Fruit fly (Drosophila melanogaster) whole organism, wandering third instar larva: ENCODE measurements around the gene CG12420.

Experiments
- CrebA ChIP-seq: fragments of 200-800 bp; sonication (Bioruptor generic); optimal IDR thresholded peaks from 2 replicates; lab custom pipeline; 2016; ENCODE audit warnings: missing biosample characterization, mild to moderate bottlenecking, missing genetic modification characterization, borderline replicate concordance
- Hr78 ChIP-seq: fragments of >200 bp; optimal IDR thresholded peaks from 2 replicates; lab custom pipeline; 2017; ENCODE audit warnings: missing biosample characterization, missing genetic modification characterization
- Jra ChIP-seq: sonication (Bioruptor generic); optimal IDR thresholded peaks from 2 replicates; lab custom pipeline; 2016; ENCODE audit warnings: missing biosample characterization, missing genetic modification characterization
- N ChIP-seq: fragments of >200 bp; optimal IDR thresholded peaks from 2 replicates; lab custom pipeline; 2018; ENCODE audit warnings: missing biosample characterization, missing external identifiers, missing genetic modification characterization
- Sp1 ChIP-seq: fragments of 200-800 bp; sonication (Bioruptor generic); optimal IDR thresholded peaks from 3 replicates; lab custom pipeline; 2019; ENCODE audit warnings: missing biosample characterization, mild to moderate bottlenecking, missing genetic modification characterization, moderate library complexity
- foxo ChIP-seq, 2 experiments: fragments of 200-800 bp; sonication (Bioruptor generic); optimal IDR thresholded peaks; 2 replicates in 1 of 2; 3 replicates in 1 of 2; lab custom pipeline; 2016 to 2017; ENCODE audit warnings: missing biosample characterization in 2 of 2, missing genetic modification characterization in 2 of 2
- fru ChIP-seq: fragments of 200-800 bp; sonication (Bioruptor generic); optimal IDR thresholded peaks from 3 replicates; lab custom pipeline; 2016; ENCODE audit warnings: missing biosample characterization, mild to moderate bottlenecking, missing genetic modification characterization
- h ChIP-seq: fragments of 200-800 bp; sonication (Bioruptor generic); optimal IDR thresholded peaks from 3 replicates; lab custom pipeline; 2016; ENCODE audit warnings: missing biosample characterization, mild to moderate bottlenecking, missing genetic modification characterization
- rgr ChIP-seq: fragments of 200-800 bp; sonication (Bioruptor generic); optimal IDR thresholded peaks from 3 replicates; lab custom pipeline; 2016; ENCODE audit warnings: missing biosample characterization, mild to moderate bottlenecking, missing genetic modification characterization
- sv ChIP-seq: fragments of 200-800 bp; sonication (Bioruptor generic); optimal IDR thresholded peaks from 3 replicates; lab custom pipeline; 2016; ENCODE audit warnings: missing biosample characterization, missing genetic modification characterization
- woc ChIP-seq: sonication (Bioruptor generic); optimal IDR thresholded peaks from 2 replicates; lab custom pipeline; 2016; ENCODE audit warnings: missing biosample characterization, mild to moderate bottlenecking, missing genetic modification characterization

- TF ChIP-seq Sp1 (GFP tag; lab: Kevin White, UChicago) (peak; percentile 65), rgr (GFP tag; lab: Kevin White, UChicago) (peak; percentile 87), foxo (GFP tag; optimal IDR thresholded peaks at IDR 0.05; lab: Kevin White, UChicago) (peak in 1 of 2 experiments; percentile 97), h (GFP tag; lab: Kevin White, UChicago) (peak; percentile 88), CrebA (GFP tag; lab: Kevin White, UChicago) (peak; percentile 45), fru (GFP tag; lab: Kevin White, UChicago) (peak; percentile 86), woc (peak; percentile 90), Jra (GFP tag; lab: Kevin White, UChicago) (peak; percentile 73), Hr78 (no peak), sv (GFP tag; lab: Kevin White, UChicago) (peak; percentile 92), N (no peak)
These were observed 41.6 kb downstream of the CG12420 start, which contains the start of gene Nuak for dm6 chr3R:10263972-10264536.
